Worm (Caenorhabditis elegans): ENCODE measurements around the gene C30G12.6.

Gene C30G12.6

ce11 chrII:7287140-7287539 is 8.7 kb downstream of the C30G12.6 start:
- TF ChIP-seq nhr-25 (tag; optimal IDR thresholded peaks at IDR 0.05): no peak
- no peak for TF ChIP-seq lsy-12 (tag; optimal IDR thresholded peaks at IDR 0.05)
- no peak for TF ChIP-seq sea-2 (GFP tag; optimal IDR thresholded peaks at IDR 0.05)
- no peak for TF ChIP-seq unc-62 (GFP tag; optimal IDR thresholded peaks at IDR 0.05)
- no peak for TF ChIP-seq egl-27 (tag; optimal IDR thresholded peaks at IDR 0.05)
- peak; percentile 6 for TF ChIP-seq nhr-43 (tag; optimal IDR thresholded peaks at IDR 0.05; ENCODE audit: poor library complexity, severe bottlenecking)
- TF ChIP-seq hmg-11 (tag; optimal IDR thresholded peaks at IDR 0.05): no peak
- TF ChIP-seq tbx-2 (tag; optimal IDR thresholded peaks at IDR 0.05): no peak
- TF ChIP-seq ceh-28 (tag; optimal IDR thresholded peaks at IDR 0.05): no peak
- no peak for TF ChIP-seq aly-2 (tag; optimal IDR thresholded peaks at IDR 0.05)
- peak; percentile 49 for TF ChIP-seq elt-2 (tag; optimal IDR thresholded peaks at IDR 0.05)

ce11 chrII:7283063-7283462 is 12.8 kb downstream of the C30G12.6 start:
- TF ChIP-seq ztf-4 (tag; optimal IDR thresholded peaks at IDR 0.05): no peak
- TF ChIP-seq snpc-4 (tag; optimal IDR thresholded peaks at IDR 0.05): no peak
- TF ChIP-seq elt-2 (tag; optimal IDR thresholded peaks at IDR 0.05): no peak
- no peak for TF ChIP-seq nhr-12 (tag; optimal IDR thresholded peaks at IDR 0.05)
- peak; percentile 67 for TF ChIP-seq pha-4 (tag; optimal IDR thresholded peaks at IDR 0.05)
- no peak for TF ChIP-seq jun-1 (tag; optimal IDR thresholded peaks at IDR 0.05)

ce11 chrII:7280584-7280983 is 15.2 kb downstream of the C30G12.6 start:
- TF ChIP-seq fos-1 (tag; optimal IDR thresholded peaks at IDR 0.05): peak; percentile 20
- peak; percentile 4 for TF ChIP-seq elt-2 (tag; optimal IDR thresholded peaks at IDR 0.05)
- no peak for TF ChIP-seq ZK546.5 (tag; optimal IDR thresholded peaks at IDR 0.05)

ce11 chrII:7279808-7280207 is 16.0 kb downstream of the C30G12.6 start:
- TF ChIP-seq nhr-43 (tag; optimal IDR thresholded peaks at IDR 0.05; ENCODE audit: poor library complexity, severe bottlenecking) (peak; percentile 35), elt-1 (tag; optimal IDR thresholded peaks at IDR 0.05) (no peak), nhr-11 (tag; optimal IDR thresholded peaks at IDR 0.05) (no peak), daf-12 (tag; optimal IDR thresholded peaks at IDR 0.05) (no peak), ztf-11 (tag; optimal IDR thresholded peaks at IDR 0.05) (no peak), nhr-23 (tag; optimal IDR thresholded peaks at IDR 0.05) (peak; percentile 23), ama-1 (optimal IDR thresholded peaks at IDR 0.05) (no peak)

ce11 chrII:7277925-7278324 is 17.9 kb downstream of the C30G12.6 start:
- TF ChIP-seq nhr-43 (tag; optimal IDR thresholded peaks at IDR 0.05; ENCODE audit: poor library complexity, severe bottlenecking) (peak; percentile 55), nhr-23 (tag; optimal IDR thresholded peaks at IDR 0.05) (peak; percentile 29), ztf-4 (tag; optimal IDR thresholded peaks at IDR 0.05) (no peak), nhr-76 (tag; optimal IDR thresholded peaks at IDR 0.05) (no peak), nhr-25 (tag; optimal IDR thresholded peaks at IDR 0.05) (peak; percentile 45), ceh-28 (tag; optimal IDR thresholded peaks at IDR 0.05) (no peak), snpc-4 (tag; optimal IDR thresholded peaks at IDR 0.05) (no peak)

- no peak for TF ChIP-seq nhr-28 (tag; optimal IDR thresholded peaks at IDR 0.05)
- peak; percentile 80 for TF ChIP-seq elt-2 (tag; optimal IDR thresholded peaks at IDR 0.05)
- peak; percentile 52 for TF ChIP-seq pqm-1 (tag; optimal IDR thresholded peaks at IDR 0.05)
- TF ChIP-seq ama-1 (optimal IDR thresholded peaks at IDR 0.05): no peak
- TF ChIP-seq nhr-25 (tag; optimal IDR thresholded peaks at IDR 0.05): no peak
Observed at ce11 chrII:7277257-7277656, 18.6 kb downstream of the C30G12.6 start.

- TF ChIP-seq hmg-11 (tag; optimal IDR thresholded peaks at IDR 0.05) (no peak), R02D3.7 (tag; optimal IDR thresholded peaks at IDR 0.05) (no peak), pha-4 (tag; optimal IDR thresholded peaks at IDR 0.05) (no peak), elt-1 (tag; optimal IDR thresholded peaks at IDR 0.05) (no peak), pqm-1 (tag; optimal IDR thresholded peaks at IDR 0.05) (peak; percentile 50), zag-1 (tag; optimal IDR thresholded peaks at IDR 0.05) (no peak), ama-1 (optimal IDR thresholded peaks at IDR 0.05) (no peak), nhr-77 (tag; optimal IDR thresholded peaks at IDR 0.05) (no peak), nhr-28 (tag; optimal IDR thresholded peaks at IDR 0.05) (no peak), ceh-9 (tag; optimal IDR thresholded peaks at IDR 0.05) (no peak), fkh-2 (tag; optimal IDR thresholded peaks at IDR 0.05) (no peak), nfya-1 (tag; optimal IDR thresholded peaks at IDR 0.05; ENCODE audit: insufficient read depth) (no peak), tbx-2 (tag; optimal IDR thresholded peaks at IDR 0.05) (no peak), unc-39 (tag; optimal IDR thresholded peaks at IDR 0.05) (no peak), nhr-12 (tag; optimal IDR thresholded peaks at IDR 0.05) (no peak), aly-2 (tag; optimal IDR thresholded peaks at IDR 0.05) (no peak), daf-12 (tag; optimal IDR thresholded peaks at IDR 0.05) (no peak), fos-1 (tag; optimal IDR thresholded peaks at IDR 0.05) (no peak), mml-1 (tag; optimal IDR thresholded peaks at IDR 0.05) (no peak), ztf-11 (tag; optimal IDR thresholded peaks at IDR 0.05) (no peak), lsy-12 (tag; optimal IDR thresholded peaks at IDR 0.05) (no peak), nhr-11 (tag; optimal IDR thresholded peaks at IDR 0.05) (no peak), elt-2 (tag; optimal IDR thresholded peaks at IDR 0.05) (peak; percentile 79), nhr-76 (tag; optimal IDR thresholded peaks at IDR 0.05) (no peak), ZK546.5 (tag; optimal IDR thresholded peaks at IDR 0.05) (no peak), ceh-16 (tag; optimal IDR thresholded peaks at IDR 0.05) (no peak), unc-62 (GFP tag; optimal IDR thresholded peaks at IDR 0.05) (no peak), nhr-43 (tag; optimal IDR thresholded peaks at IDR 0.05; ENCODE audit: poor library complexity, severe bottlenecking) (peak; percentile 48), ceh-28 (tag; optimal IDR thresholded peaks at IDR 0.05) (no peak), nhr-23 (tag; optimal IDR thresholded peaks at IDR 0.05) (peak; percentile 32), ztf-4 (tag; optimal IDR thresholded peaks at IDR 0.05) (no peak), nhr-67 (tag; optimal IDR thresholded peaks at IDR 0.05) (no peak), jun-1 (tag; optimal IDR thresholded peaks at IDR 0.05) (no peak)
Observed at ce11 chrII:7273517-7273916, 22.3 kb downstream of the C30G12.6 start.

Measured in whole organism, L3 larva.